Fruit fly (Drosophila melanogaster) whole organism, pupa: ENCODE measurements around the gene Shc.

ENCODE experiments used
- CG14655 ChIP-seq: fragments of 200-800 bp; sonication (Bioruptor generic); optimal IDR thresholded peaks from 3 replicates; lab custom pipeline; 2017; ENCODE audit warnings: mild to moderate bottlenecking, missing biosample characterization, missing genetic modification reagents, missing genetic modification characterization
- CG15710 ChIP-seq: fragments of 200-800 bp; sonication (Bioruptor generic); optimal IDR thresholded peaks from 2 replicates; lab custom pipeline; 2018; ENCODE audit warnings: missing biosample characterization, mild to moderate bottlenecking, missing genetic modification characterization, moderate library complexity
- CG4496 ChIP-seq: fragments of 200-800 bp; sonication (Bioruptor generic); IDR thresholded peaks from 3 replicates; pipeline ENCODE4 v1.3.6; 2022; ENCODE audit warnings: missing biosample characterization, missing genetic modification characterization
- EcR ChIP-seq: fragments of 200-800 bp; sonication (Bioruptor generic); optimal IDR thresholded peaks from 3 replicates; lab custom pipeline; 2019; ENCODE audit warnings: missing biosample characterization, missing genetic modification characterization, mild to moderate bottlenecking, moderate library complexity, missing genetic modification reagents
- fd96Ca ChIP-seq: fragments of 200-800 bp; sonication (Bioruptor generic); IDR thresholded peaks from 3 replicates; pipeline ENCODE4 v1.3.6; 2022; ENCODE audit warnings: missing biosample characterization, missing genetic modification characterization

- TF ChIP-seq CG14655 (GFP tag; lab: Kevin White, UChicago) (no peak), CG15710 (no peak), fd96Ca (no peak), EcR (GFP tag; lab: Kevin White, UChicago) (peak; percentile 76), CG4496 (GFP tag; lab: Robert Waterston, UW) (no peak)
Observed at dm6 chr3L:9384445-9385079, 42.2 kb upstream of the Shc start.
